Worm (Caenorhabditis elegans): ENCODE data around the gene T01C3.3.
"Not testable (repeated sequence)": the region's sequence is repeated elsewhere in the genome, so short reads cannot be mapped to it uniquely, and the experiment has no call there.

DNA sequence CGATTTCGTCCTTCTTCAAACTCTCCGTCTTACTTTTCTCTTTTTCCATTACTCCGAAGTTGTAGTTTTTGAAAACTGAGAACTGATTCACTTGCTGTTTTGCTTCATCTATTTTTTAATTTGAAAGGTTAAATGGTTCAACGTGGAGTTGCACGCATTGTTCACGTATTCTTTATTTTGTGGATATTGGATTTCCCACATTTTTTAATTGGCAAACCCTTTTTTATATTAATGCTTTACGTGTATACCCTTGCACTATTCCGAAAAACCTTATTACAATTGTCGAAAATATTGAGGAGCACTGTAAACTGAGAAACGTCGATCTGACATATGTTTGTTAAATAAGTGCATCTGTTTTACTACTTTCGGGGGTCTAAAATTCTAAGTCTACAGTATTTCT, 44.3 kb upstream of the T01C3.3 start, which contains the start of gene melo-3:
- TF ChIP-seq ama-1 (optimal IDR thresholded peaks at IDR 0.05); unc-62 (GFP tag; optimal IDR thresholded peaks at IDR 0.05); blmp-1 (tag; optimal IDR thresholded peaks at IDR 0.05; ENCODE audit: insufficient read depth): not testable (repeated sequence)
